Worm (Caenorhabditis elegans) whole organism, L4/young adult: ENCODE data around the gene samp-1.

Experiments
- W03F9.2 ChIP-seq: fragments of 150-350 bp; optimal IDR thresholded peaks from 2 replicates; lab custom pipeline; 2014; ENCODE audit warnings: missing biosample characterization, missing genetic modification characterization
- dao-5 ChIP-seq: sonication (generic microtip); optimal IDR thresholded peaks from 2 replicates; lab custom pipeline; 2016; ENCODE audit warnings: missing genotype, missing genetic modification characterization, moderate library complexity, missing compliant biosample characterization
- him-1 ChIP-seq: sonication (generic microtip); optimal IDR thresholded peaks from 2 replicates; lab custom pipeline; 2016; ENCODE audit warnings: missing genotype, missing genetic modification reagents, missing genetic modification characterization, missing compliant biosample characterization

- TF ChIP-seq him-1 (tag; lab: Kevin White, UChicago) (no peak), dao-5 (tag; lab: Kevin White, UChicago) (no peak), W03F9.2 (tag; lab: Kevin White, UChicago) (no peak)
These were observed 18.9 kb upstream of the samp-1 start for ce11 chrII:11283803-11284202.
